Worm (Caenorhabditis elegans): ENCODE measurements around the gene K03H9.3.

Gene K03H9.3

ce11 chrII:6443710-6444109 lies 20.8 kb downstream of the K03H9.3 start, which contains the start of gene K06A1.2:
Gene K06A1.2 (plus strand): TSS chrII:6444010.
- no peak for TF ChIP-seq unc-62 (GFP tag; optimal IDR thresholded peaks at IDR 0.05 in 1 of 2)
- no peak for TF ChIP-seq unc-62 (tag; optimal IDR thresholded peaks at IDR 0.05)
- no peak for TF ChIP-seq zip-11 (GFP tag; IDR thresholded peaks at IDR 0.05)
- no peak for TF ChIP-seq lsy-2 (tag; optimal IDR thresholded peaks at IDR 0.05)
- TF ChIP-seq gei-8 (GFP tag; optimal IDR thresholded peaks at IDR 0.05) = no peak
- no peak for TF ChIP-seq T26A8.4 (GFP tag; IDR thresholded peaks at IDR 0.05)
- no peak for TF ChIP-seq ces-1 (GFP tag; optimal IDR thresholded peaks at IDR 0.05)
- no peak for TF ChIP-seq tra-1 (GFP tag; IDR thresholded peaks at IDR 0.05)
- no peak for TF ChIP-seq Y48G9A.11 (GFP tag; IDR thresholded peaks at IDR 0.05)
- no peak for TF ChIP-seq mep-1 (tag; optimal IDR thresholded peaks at IDR 0.05)

DNA sequence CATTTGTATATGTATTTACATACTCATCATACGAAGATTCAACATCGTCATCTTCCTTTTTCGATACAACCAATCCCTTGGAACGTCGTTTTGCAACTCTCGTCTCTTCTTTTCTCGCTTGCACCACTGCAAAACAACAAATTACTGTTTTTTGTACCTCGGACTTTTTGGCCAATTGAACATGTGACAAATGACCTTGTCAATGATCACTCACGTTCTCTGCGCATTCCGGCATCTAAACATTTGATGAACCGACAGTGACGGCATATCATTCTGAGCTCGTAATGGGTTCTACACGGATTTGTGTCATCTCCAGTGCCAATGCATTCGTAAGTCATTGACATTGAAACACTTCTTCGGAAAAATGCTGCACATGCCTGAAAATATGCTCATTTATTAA lies 25.3 kb downstream of the K03H9.3 start:
- no peak for TF ChIP-seq ZK546.5 (tag; optimal IDR thresholded peaks at IDR 0.05)
- peak; percentile 39 for TF ChIP-seq nhr-28 (tag; optimal IDR thresholded peaks at IDR 0.05)
- no peak for TF ChIP-seq dmd-8 (GFP tag; IDR thresholded peaks at IDR 0.05)
- TF ChIP-seq mdl-1 (tag; optimal IDR thresholded peaks at IDR 0.05) = peak in 1 of 2 experiments; percentile 10
- peak; percentile 57 for TF ChIP-seq hlh-30 (tag; optimal IDR thresholded peaks at IDR 0.05; ENCODE audit: insufficient read depth)
- no peak for TF ChIP-seq tag-97 (GFP tag; IDR thresholded peaks at IDR 0.05)
- TF ChIP-seq spr-3 (GFP tag; optimal IDR thresholded peaks at IDR 0.05) = no peak
- TF ChIP-seq zfp-2 (tag; optimal IDR thresholded peaks at IDR 0.05) = no peak
- TF ChIP-seq zfp-3 (GFP tag; conservative IDR thresholded peaks at IDR 0.05) = 0 out of 2 replicates have a peak, but pooled peaks have one; percentile 54
- no peak for TF ChIP-seq ceh-62 (tag; optimal IDR thresholded peaks at IDR 0.05)
- TF ChIP-seq nhr-25 (tag; optimal IDR thresholded peaks at IDR 0.05; ENCODE audit: borderline replicate concordance, insufficient read depth) = peak; percentile 41
- peak in 1 of 2 experiments; percentile 99 for TF ChIP-seq unc-62 (GFP tag; optimal IDR thresholded peaks at IDR 0.05 in 1 of 2)
- TF ChIP-seq unc-62 (tag; optimal IDR thresholded peaks at IDR 0.05) = no peak

- TF ChIP-seq ces-1 (GFP tag; optimal IDR thresholded peaks at IDR 0.05) (no peak), daf-16 (GFP tag; optimal IDR thresholded peaks at IDR 0.05) (no peak), daf-16 (tag; optimal IDR thresholded peaks at IDR 0.05) (peak; percentile 63), D1046.2 (GFP tag; IDR thresholded peaks at IDR 0.05) (no peak), nhr-10 (tag; optimal IDR thresholded peaks at IDR 0.05) (no peak), zfp-3 (GFP tag; conservative IDR thresholded peaks at IDR 0.05) (no peak), pqm-1 (tag; optimal IDR thresholded peaks at IDR 0.05) (peak; percentile 82), hmg-1.1 (GFP tag; IDR thresholded peaks at IDR 0.05) (no peak), pha-4 (GFP tag; IDR thresholded peaks at IDR 0.05) (no peak), pha-4 (tag; optimal IDR thresholded peaks at IDR 0.05) (no peak), ceh-28 (tag; optimal IDR thresholded peaks at IDR 0.05) (no peak), nhr-41 (GFP tag; IDR thresholded peaks at IDR 0.05) (no peak), hlh-11 (tag; optimal IDR thresholded peaks at IDR 0.05) (peak; percentile 49), nhr-28 (tag; optimal IDR thresholded peaks at IDR 0.05) (peak; percentile 100), hlh-30 (tag; optimal IDR thresholded peaks at IDR 0.05; ENCODE audit: insufficient read depth) (peak; percentile 24), mdl-1 (tag; optimal IDR thresholded peaks at IDR 0.05) (peak in 1 of 2 experiments; percentile 25), aly-2 (tag; optimal IDR thresholded peaks at IDR 0.05) (no peak), lin-29 (GFP tag; IDR thresholded peaks at IDR 0.05) (no peak), dmd-6 (GFP tag; IDR thresholded peaks at IDR 0.05) (peak; percentile 39), lin-1 (GFP tag; IDR thresholded peaks at IDR 0.05) (no peak), dve-1 (tag; optimal IDR thresholded peaks at IDR 0.05; ENCODE audit: insufficient read depth) (peak; percentile 40), skn-1 (tag; optimal IDR thresholded peaks at IDR 0.05) (no peak), mxl-3 (GFP tag; optimal IDR thresholded peaks at IDR 0.05) (peak; percentile 69), rbr-2 (tag; optimal IDR thresholded peaks at IDR 0.05) (no peak)
Observed at ce11 chrII:6448656-6449055, 25.7 kb downstream of the K03H9.3 start.
